Worm (Caenorhabditis elegans) whole organism, L2 larva: ENCODE measurements around the gene F35E8.13.

Experiments used
- C34F6.9 ChIP-seq: fragments of 150-350 bp; optimal IDR thresholded peaks from 2 replicates; lab custom pipeline; 2014; ENCODE audit warnings: missing biosample characterization, missing genetic modification characterization
- ama-1 ChIP-seq: fragments of 150-350 bp; optimal IDR thresholded peaks from 2 replicates; lab custom pipeline; 2018; ENCODE audit warnings: inconsistent platforms
- ceh-82 ChIP-seq: fragments of 150-350 bp; optimal IDR thresholded peaks from 2 replicates; lab custom pipeline; 2014; ENCODE audit warnings: missing biosample characterization, missing genetic modification characterization
- lin-13 ChIP-seq: fragments of 150-350 bp; optimal IDR thresholded peaks from 2 replicates; lab custom pipeline; 2014; ENCODE audit warnings: missing biosample characterization, missing genetic modification reagents, missing genetic modification characterization
- lin-39 ChIP-seq: fragments of 150-350 bp; optimal IDR thresholded peaks from 2 replicates; lab custom pipeline; 2014; ENCODE audit warnings: missing biosample characterization, missing genetic modification reagents, missing genetic modification characterization
- lsy-2 ChIP-seq, 2 experiments: fragments of 150-350 bp in 1 of 2; sonication (generic microtip) in 1 of 2; optimal IDR thresholded peaks; 2 replicates each; lab custom pipeline; 2014 to 2017; ENCODE audit warnings: missing biosample characterization in 2 of 2, missing genetic modification characterization in 2 of 2
- nhr-12 ChIP-seq: fragments of 150-350 bp; optimal IDR thresholded peaks from 2 replicates; lab custom pipeline; 2014; ENCODE audit warnings: missing biosample characterization, missing genetic modification characterization
- nhr-6 ChIP-seq: fragments of 150-350 bp; optimal IDR thresholded peaks from 2 replicates; lab custom pipeline; 2014; ENCODE audit warnings: missing biosample characterization, missing genetic modification characterization
- nhr-77 ChIP-seq: fragments of 150-350 bp; optimal IDR thresholded peaks from 2 replicates; lab custom pipeline; 2014; ENCODE audit warnings: missing biosample characterization, missing genetic modification characterization
- skn-1 ChIP-seq: sonication (generic microtip); optimal IDR thresholded peaks from 2 replicates; lab custom pipeline; 2017; ENCODE audit warnings: missing biosample characterization, missing genetic modification characterization
- unc-62 ChIP-seq: fragments of 150-350 bp; optimal IDR thresholded peaks from 2 replicates; lab custom pipeline; 2014; ENCODE audit warnings: missing biosample characterization, missing genetic modification reagents, missing genetic modification characterization
- zag-1 ChIP-seq: fragments of 150-350 bp; optimal IDR thresholded peaks from 2 replicates; lab custom pipeline; 2014; ENCODE audit warnings: missing biosample characterization, missing genetic modification characterization

DNA sequence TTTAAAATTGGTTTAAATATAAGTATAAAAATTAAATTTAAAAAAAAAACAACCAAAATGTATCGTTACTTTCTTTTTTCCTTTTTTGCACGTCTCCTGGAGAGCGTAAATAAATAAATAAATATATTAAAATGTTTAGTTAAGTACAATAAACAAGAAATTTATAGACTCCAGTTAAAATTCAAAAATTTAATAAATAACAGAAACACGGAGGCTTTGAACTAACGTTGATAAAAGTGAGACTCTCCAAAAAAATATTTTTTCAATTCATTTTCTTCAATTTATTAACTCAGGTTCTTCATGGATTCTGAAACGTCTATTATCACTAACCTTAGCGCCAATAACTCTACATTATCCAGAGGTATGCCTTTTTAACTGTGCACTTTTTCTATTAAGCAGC lies 31.3 kb upstream of the F35E8.13 start, which contains the start of gene T06C12.12:
- TF ChIP-seq lin-39 (tag; lab: Kevin White, UChicago), result no peak
- TF ChIP-seq nhr-6 (tag; lab: Kevin White, UChicago), result no peak
- no peak for TF ChIP-seq zag-1 (tag; lab: Kevin White, UChicago)
- no peak for TF ChIP-seq skn-1 (tag; lab: Kevin White, UChicago)
- no peak for TF ChIP-seq C34F6.9 (tag; lab: Kevin White, UChicago)
- no peak for TF ChIP-seq nhr-77 (tag; lab: Kevin White, UChicago)
- no peak for TF ChIP-seq nhr-12 (tag; lab: Kevin White, UChicago)
- no peak for TF ChIP-seq unc-62 (GFP tag; lab: Kevin White, UChicago)
- no peak for TF ChIP-seq lin-13 (GFP tag; lab: Kevin White, UChicago)
- TF ChIP-seq ama-1 (lab: Kevin White, UChicago), result no peak
- no peak for TF ChIP-seq lsy-2 (tag; optimal IDR thresholded peaks at IDR 0.05; lab: Kevin White, UChicago)
- TF ChIP-seq ceh-82, result no peak
